Fruit fly (Drosophila melanogaster) whole organism, prepupa: ENCODE data around the gene Ravus.

Experiments used
- Eip78C ChIP-seq: fragments of 200-800 bp; sonication (Bioruptor generic); peaks from one replicate; lab custom pipeline; 2016; ENCODE audit warnings: missing biosample characterization, missing genetic modification characterization
- Met ChIP-seq: fragments of 200-800 bp; sonication (Bioruptor generic); optimal IDR thresholded peaks from 3 replicates; lab custom pipeline; 2016; ENCODE audit warnings: missing biosample characterization, missing genetic modification characterization
- net ChIP-seq: fragments of 200-800 bp; sonication (Bioruptor generic); optimal IDR thresholded peaks from 3 replicates; lab custom pipeline; 2016; ENCODE audit warnings: missing biosample characterization, missing genetic modification characterization

- TF ChIP-seq Met (GFP tag; lab: Kevin White, UChicago) (no peak), net (GFP tag; lab: Kevin White, UChicago) (no peak), Eip78C (GFP tag; lab: Kevin White, UChicago) (no peak)
Observed at dm6 chr3R:13241726-13242125, 22.1 kb downstream of the Ravus start.
